Fruit fly (Drosophila melanogaster): ENCODE results near the gene CG7394.
A peak's percentile ranks its signal among the peaks of the same experiment; 100 is the strongest.

The CG7394 gene

DNA sequence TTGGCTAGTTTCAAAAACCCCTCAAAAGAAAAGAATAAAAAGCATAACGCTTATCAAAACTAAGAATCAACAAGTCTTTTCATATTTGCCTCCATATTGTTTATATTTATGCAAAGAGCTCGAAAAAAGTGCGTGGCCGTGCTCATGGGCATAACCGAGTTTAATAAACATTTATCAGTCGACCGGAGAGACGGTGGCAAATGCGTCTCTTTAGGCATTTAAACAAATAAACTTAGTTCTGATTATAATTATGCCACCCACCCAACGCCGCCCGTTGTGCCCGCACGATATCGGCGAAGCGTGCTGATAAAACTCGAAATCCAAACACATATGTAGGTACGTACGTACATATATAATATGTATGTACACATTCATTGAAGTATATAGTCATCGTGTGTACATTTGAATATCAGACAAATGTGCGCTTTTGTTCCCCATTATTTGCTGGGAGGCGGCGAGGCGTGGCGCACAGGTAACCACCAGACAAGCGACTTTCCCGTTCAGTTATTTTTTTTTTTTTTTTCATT is 33.3 kb upstream of the CG7394 start (continued):
- TF ChIP-seq CG15514 (GFP tag; optimal IDR thresholded peaks at IDR 0.05) (peak; percentile 34), CHES-1-like (GFP tag; optimal IDR thresholded peaks at IDR 0.05) (no peak), psq (GFP tag; optimal IDR thresholded peaks at IDR 0.05) (no peak), dmrt11E (tag; optimal IDR thresholded peaks at IDR 0.05) (no peak), vfl (GFP tag; optimal IDR thresholded peaks at IDR 0.05) (no peak), cas (GFP tag; IDR thresholded peaks at IDR 0.05) (no peak), az2 (GFP tag; optimal IDR thresholded peaks at IDR 0.05) (no peak), CG12299 (tag; optimal IDR thresholded peaks at IDR 0.05) (peak; percentile 16), gem (tag; optimal IDR thresholded peaks at IDR 0.05) (peak; percentile 24), fd3F (GFP tag; optimal IDR thresholded peaks at IDR 0.05) (peak; percentile 39), lov (optimal IDR thresholded peaks at IDR 0.05) (no peak), lov (GFP tag; IDR thresholded peaks at IDR 0.05) (no peak), CG8089 (GFP tag; optimal IDR thresholded peaks at IDR 0.05) (no peak), pum (GFP tag; optimal IDR thresholded peaks at IDR 0.05) (no peak), CG9817 (tag; optimal IDR thresholded peaks at IDR 0.05) (no peak), CG3995 (GFP tag; optimal IDR thresholded peaks at IDR 0.05) (no peak), CG3847 (GFP tag; IDR thresholded peaks at IDR 0.05) (no peak), sob (GFP tag; IDR thresholded peaks at IDR 0.05) (no peak), CG1602 (GFP tag; optimal IDR thresholded peaks at IDR 0.05) (no peak), Mrtf (GFP tag; IDR thresholded peaks at IDR 0.05) (no peak), tna (GFP tag; IDR thresholded peaks at IDR 0.05; ENCODE audit: partially characterized antibody) (no peak), CG10147 (GFP tag; optimal IDR thresholded peaks at IDR 0.05) (peak; percentile 8), CG18599 (GFP tag; optimal IDR thresholded peaks at IDR 0.05) (peak; percentile 69), nau (GFP tag; optimal IDR thresholded peaks at IDR 0.05) (peak; percentile 23), HLH4C (GFP tag; IDR thresholded peaks at IDR 0.05; ENCODE audit: partially characterized antibody) (no peak), CG31441 (GFP tag; IDR thresholded peaks at IDR 0.05) (no peak), HHEX (GFP tag; optimal IDR thresholded peaks at IDR 0.05) (peak; percentile 27), YL-1 (GFP tag; optimal IDR thresholded peaks at IDR 0.05) (no peak), CG9876 (GFP tag; optimal IDR thresholded peaks at IDR 0.05) (no peak), CG18619 (GFP tag; optimal IDR thresholded peaks at IDR 0.05) (peak; percentile 3), Rfx (GFP tag; IDR thresholded peaks at IDR 0.05) (peak; percentile 39; the same call in 1 of the 2 replicates), Hey (tag; optimal IDR thresholded peaks at IDR 0.05) (peak; percentile 26), run (tag; optimal IDR thresholded peaks at IDR 0.05) (no peak), BEAF-32 (GFP tag; optimal IDR thresholded peaks at IDR 0.05) (no peak), en (GFP tag; optimal IDR thresholded peaks at IDR 0.05) (no peak), CG4328 (GFP tag; optimal IDR thresholded peaks at IDR 0.05) (peak; percentile 18), Atf3 (GFP tag; optimal IDR thresholded peaks at IDR 0.05) (no peak), onecut (GFP tag; IDR thresholded peaks at IDR 0.05) (no peak), CG13424 (tag; optimal IDR thresholded peaks at IDR 0.05) (peak; percentile 14), BtbVII (GFP tag; optimal IDR thresholded peaks at IDR 0.05) (peak; percentile 66), jing (GFP tag; optimal IDR thresholded peaks at IDR 0.05) (no peak), CG8924 (tag; optimal IDR thresholded peaks at IDR 0.05) (peak; percentile 38), NK7.1 (GFP tag; optimal IDR thresholded peaks at IDR 0.05) (no peak), Hand (GFP tag; optimal IDR thresholded peaks at IDR 0.05) (no peak), Doc2 (GFP tag; IDR thresholded peaks at IDR 0.05) (no peak), mld (GFP tag; IDR thresholded peaks at IDR 0.05; ENCODE audit: partially characterized antibody) (no peak), her (GFP tag; optimal IDR thresholded peaks at IDR 0.05) (no peak), CG7839 (tag; optimal IDR thresholded peaks at IDR 0.05) (no peak), dysf (GFP tag; IDR thresholded peaks at IDR 0.05) (no peak), Pdp1 (GFP tag; optimal IDR thresholded peaks at IDR 0.05) (peak in 1 of 2 experiments; percentile 43), ken (GFP tag; IDR thresholded peaks at IDR 0.05) (no peak)

Data from whole organism, embryonic.